Worm (Caenorhabditis elegans): ENCODE data around the gene cnx-1.

ce11 chrIII:9808179-9808578, 8.8 kb downstream of the cnx-1 start, which contains the start of gene gtap-2:
- TF ChIP-seq ztf-23 (GFP tag; IDR thresholded peaks at IDR 0.05) (no peak), cog-1 (tag; optimal IDR thresholded peaks at IDR 0.05) (no peak)
